Fruit fly (Drosophila melanogaster): ENCODE measurements around the gene Odj.
A peak's percentile ranks its signal among the peaks of the same experiment; 100 is the strongest.

Gene Odj

DNA sequence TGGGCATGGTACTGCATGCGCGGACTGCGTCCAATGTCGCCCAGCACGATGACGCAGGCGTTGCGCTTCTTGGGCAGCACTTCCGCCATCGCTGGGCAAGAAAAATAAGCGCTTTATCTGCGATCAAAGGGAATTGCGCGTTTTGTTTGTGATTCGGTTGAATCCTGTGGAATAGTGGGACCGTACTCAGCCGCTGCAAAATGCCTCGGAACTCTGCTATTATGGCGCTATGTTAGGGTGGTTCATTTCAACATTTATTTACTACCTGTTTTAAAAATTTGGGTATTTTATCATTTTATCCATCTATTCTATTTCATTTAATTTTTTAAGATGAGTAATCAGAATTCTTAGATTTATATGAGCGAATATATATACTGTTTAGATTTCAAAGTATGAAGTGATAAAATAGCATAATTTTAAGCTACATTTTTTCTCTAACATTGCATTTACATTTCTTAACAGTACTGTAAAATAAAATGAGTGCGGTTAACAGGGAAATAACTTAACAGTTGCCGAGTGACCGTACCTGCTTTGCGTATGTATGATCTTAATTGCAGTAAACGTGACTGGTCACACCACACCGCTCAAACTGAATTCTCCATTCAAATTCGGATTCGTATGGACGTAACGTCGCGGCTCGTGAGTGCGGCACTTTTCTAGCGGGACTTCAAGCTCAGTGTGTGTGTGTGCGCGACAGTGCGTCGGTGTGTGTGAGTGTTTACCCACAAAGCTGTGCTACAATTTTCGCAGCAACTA, 2.1 kb upstream of the Odj start, which contains the start of the genes Alg1 and tinc (continued):
- peak; percentile 50 for TF ChIP-seq Bgb (GFP tag; IDR thresholded peaks at IDR 0.05; ENCODE audit: partially characterized antibody)
- TF ChIP-seq ewg (GFP tag; optimal IDR thresholded peaks at IDR 0.05): no peak
- peak; percentile 75 for TF ChIP-seq Med (GFP tag)
- TF ChIP-seq chm (GFP tag; IDR thresholded peaks at IDR 0.05): peak; percentile 72
- peak; percentile 49 for TF ChIP-seq zen (tag; optimal IDR thresholded peaks at IDR 0.05)
- peak; percentile 59 for TF ChIP-seq CG8388 (GFP tag; optimal IDR thresholded peaks at IDR 0.05)
- peak; percentile 87 for TF ChIP-seq CG13424 (tag; optimal IDR thresholded peaks at IDR 0.05)
- TF ChIP-seq ERR (GFP tag; optimal IDR thresholded peaks at IDR 0.05): peak; percentile 18
- TF ChIP-seq Pdp1 (GFP tag; optimal IDR thresholded peaks at IDR 0.05): peak in 1 of 2 experiments; percentile 53
- TF ChIP-seq HmgZ (tag; optimal IDR thresholded peaks at IDR 0.05): peak; percentile 62
- peak; percentile 84 for TF ChIP-seq HLHmδ (GFP tag; optimal IDR thresholded peaks at IDR 0.05)
- TF ChIP-seq CG11093 (GFP tag; IDR thresholded peaks at IDR 0.05): no peak
- peak; percentile 77 for TF ChIP-seq dmrt99B (tag; optimal IDR thresholded peaks at IDR 0.05)
- peak; percentile 83 for TF ChIP-seq CG15479 (GFP tag; optimal IDR thresholded peaks at IDR 0.05)
- TF ChIP-seq row (GFP tag; IDR thresholded peaks at IDR 0.05): peak; percentile 85
- no peak for TF ChIP-seq CG12104 (GFP tag; optimal IDR thresholded peaks at IDR 0.05)
- peak; percentile 78 for TF ChIP-seq Atf6 (GFP tag; IDR thresholded peaks at IDR 0.05)
- TF ChIP-seq CG10979 (tag; optimal IDR thresholded peaks at IDR 0.05): peak; percentile 68
- TF ChIP-seq CG1024 (GFP tag; IDR thresholded peaks at IDR 0.05): no peak
- peak; percentile 56 for TF ChIP-seq B-H2 (GFP tag; optimal IDR thresholded peaks at IDR 0.05)
- TF ChIP-seq MBD-R2 (GFP tag; IDR thresholded peaks at IDR 0.05): peak; percentile 53; the same call in 1 of the 2 replicates
- TF ChIP-seq bab2 (GFP tag; optimal IDR thresholded peaks at IDR 0.05): peak; percentile 30
- no peak for TF ChIP-seq Atf-2 (GFP tag; optimal IDR thresholded peaks at IDR 0.05)
- peak; percentile 28 for TF ChIP-seq ems (GFP tag; optimal IDR thresholded peaks at IDR 0.05)
- TF ChIP-seq klu (GFP tag; IDR thresholded peaks at IDR 0.05): no peak
- peak; percentile 52 for TF ChIP-seq gcm (GFP tag; optimal IDR thresholded peaks at IDR 0.05)
- TF ChIP-seq tio (GFP tag; optimal IDR thresholded peaks at IDR 0.05): no peak
- peak; percentile 4 for TF ChIP-seq CG5180 (GFP tag; optimal IDR thresholded peaks at IDR 0.05)
- no peak for TF ChIP-seq aop (GFP tag; IDR thresholded peaks at IDR 0.05)
- no peak for TF ChIP-seq CG14860 (GFP tag; IDR thresholded peaks at IDR 0.05; ENCODE audit: partially characterized antibody)
- TF ChIP-seq PHDP (tag; optimal IDR thresholded peaks at IDR 0.05): peak; percentile 86
- peak; percentile 58 for TF ChIP-seq dmrt11E (tag; optimal IDR thresholded peaks at IDR 0.05)
- TF ChIP-seq CG18011 (GFP tag; optimal IDR thresholded peaks at IDR 0.05): peak; percentile 49
- no peak for TF ChIP-seq CG12744 (GFP tag; optimal IDR thresholded peaks at IDR 0.05)
- no peak for TF ChIP-seq CG9876 (GFP tag; optimal IDR thresholded peaks at IDR 0.05)
- no peak for TF ChIP-seq CG10462 (GFP tag; optimal IDR thresholded peaks at IDR 0.05)
- TF ChIP-seq crol (GFP tag; IDR thresholded peaks at IDR 0.05): no peak
- no peak for TF ChIP-seq B-H1 (GFP tag; IDR thresholded peaks at IDR 0.05)
- peak; percentile 55 for TF ChIP-seq CG33557 (GFP tag; optimal IDR thresholded peaks at IDR 0.05)
- peak; percentile 10 for TF ChIP-seq Blimp-1 (GFP tag; optimal IDR thresholded peaks at IDR 0.05)
- peak; percentile 30 for TF ChIP-seq grn (GFP tag; optimal IDR thresholded peaks at IDR 0.05)
- peak; percentile 43 for TF ChIP-seq oc (tag; optimal IDR thresholded peaks at IDR 0.05)
- peak; percentile 68 for TF ChIP-seq D19A (tag; optimal IDR thresholded peaks at IDR 0.05)
- no peak for TF ChIP-seq pan (optimal IDR thresholded peaks at IDR 0.05)
- TF ChIP-seq pan (GFP tag; optimal IDR thresholded peaks at IDR 0.05 in 1 of 2, IDR thresholded peaks at IDR 0.05 in 1 of 2): peak in 1 of 2 experiments; percentile 63
- peak; percentile 24; the same call in 1 of the 2 replicates for TF ChIP-seq esg (GFP tag; conservative IDR thresholded peaks at IDR 0.05)
- no peak for TF ChIP-seq BtbVII (GFP tag; optimal IDR thresholded peaks at IDR 0.05)
- TF ChIP-seq gcm2 (GFP tag; optimal IDR thresholded peaks at IDR 0.05): no peak
- TF ChIP-seq Doc3 (GFP tag; IDR thresholded peaks at IDR 0.05; ENCODE audit: partially characterized antibody): no peak
